Fruit fly (Drosophila melanogaster): ENCODE data around the gene CG13771.

The CG13771 gene

dm6 chr2L:6643218-6643756 is 20.1 kb downstream of the CG13771 start (continued):
- TF ChIP-seq aop (GFP tag; IDR thresholded peaks at IDR 0.05) (no peak), CG3726 (GFP tag; IDR thresholded peaks at IDR 0.05) (no peak), mirr (GFP tag; optimal IDR thresholded peaks at IDR 0.05) (peak; percentile 46), ssp (GFP tag; IDR thresholded peaks at IDR 0.05) (no peak), Chrac-16 (GFP tag; optimal IDR thresholded peaks at IDR 0.05) (no peak), CG10147 (GFP tag; optimal IDR thresholded peaks at IDR 0.05) (peak; percentile 15), Xbp1 (GFP tag; optimal IDR thresholded peaks at IDR 0.05) (no peak), grn (GFP tag; optimal IDR thresholded peaks at IDR 0.05) (peak; percentile 80), CG30431 (GFP tag; optimal IDR thresholded peaks at IDR 0.05) (no peak), CG3281 (GFP tag; optimal IDR thresholded peaks at IDR 0.05) (peak; percentile 10), CG31441 (GFP tag; IDR thresholded peaks at IDR 0.05) (no peak), CG6813 (GFP tag; optimal IDR thresholded peaks at IDR 0.05) (peak; percentile 43), CG7987 (GFP tag; optimal IDR thresholded peaks at IDR 0.05) (peak; percentile 60), CG8478 (optimal IDR thresholded peaks at IDR 0.05) (no peak), CG6683 (GFP tag; optimal IDR thresholded peaks at IDR 0.05) (no peak), CG12104 (GFP tag; optimal IDR thresholded peaks at IDR 0.05) (no peak), tio (GFP tag; optimal IDR thresholded peaks at IDR 0.05) (no peak), exex (tag; optimal IDR thresholded peaks at IDR 0.05) (peak; percentile 64), gem (tag; optimal IDR thresholded peaks at IDR 0.05) (no peak), repo (GFP tag; optimal IDR thresholded peaks at IDR 0.05) (no peak), CG13123 (GFP tag; optimal IDR thresholded peaks at IDR 0.05) (no peak), bab2 (GFP tag; optimal IDR thresholded peaks at IDR 0.05) (no peak), wdn (GFP tag; IDR thresholded peaks at IDR 0.05) (no peak), E2f1 (GFP tag; IDR thresholded peaks at IDR 0.05) (no peak), pan (optimal IDR thresholded peaks at IDR 0.05) (no peak), pan (GFP tag; optimal IDR thresholded peaks at IDR 0.05 in 1 of 2, IDR thresholded peaks at IDR 0.05 in 1 of 2) (no peak), MESR4 (GFP tag; optimal IDR thresholded peaks at IDR 0.05) (no peak), sd (tag; optimal IDR thresholded peaks at IDR 0.05) (peak; percentile 35), sens (GFP tag) (peak; percentile 28), CG34224 (GFP tag; IDR thresholded peaks at IDR 0.05; ENCODE audit: partially characterized antibody) (no peak), CG18599 (GFP tag; optimal IDR thresholded peaks at IDR 0.05) (peak; percentile 44), CG8281 (tag; optimal IDR thresholded peaks at IDR 0.05) (peak; percentile 98), Dip2 (GFP tag; IDR thresholded peaks at IDR 0.05) (no peak), GATAe (GFP tag; conservative IDR thresholded peaks at IDR 0.05) (peak; percentile 18; the same call in 1 of the 2 replicates), CG34376 (GFP tag; optimal IDR thresholded peaks at IDR 0.05) (peak; percentile 29), Kr (GFP tag; optimal IDR thresholded peaks at IDR 0.05) (no peak), CG4617 (GFP tag; optimal IDR thresholded peaks at IDR 0.05; ENCODE audit: borderline replicate concordance) (no peak), hbn (GFP tag; IDR thresholded peaks at IDR 0.05; ENCODE audit: partially characterized antibody) (no peak), eyg (GFP tag; optimal IDR thresholded peaks at IDR 0.05) (no peak), Ets97D (GFP tag; optimal IDR thresholded peaks at IDR 0.05) (no peak), CG32772 (GFP tag; IDR thresholded peaks at IDR 0.05) (peak; percentile 12; the same call in 1 of the 2 replicates), CG10366 (GFP tag; IDR thresholded peaks at IDR 0.05) (no peak), Adf1 (GFP tag; IDR thresholded peaks at IDR 0.05) (peak; percentile 17; the same call in 1 of the 2 replicates), tll (GFP tag; optimal IDR thresholded peaks at IDR 0.05) (no peak), Dbx (GFP tag; IDR thresholded peaks at IDR 0.05) (0 out of 3 replicates have a peak, but pooled peaks have one; percentile 39), dimm (GFP tag; IDR thresholded peaks at IDR 0.05) (no peak), bigmax (GFP tag; optimal IDR thresholded peaks at IDR 0.05) (no peak)
